Worm (Caenorhabditis elegans): ENCODE measurements around the gene B0454.5.

Gene B0454.5

DNA sequence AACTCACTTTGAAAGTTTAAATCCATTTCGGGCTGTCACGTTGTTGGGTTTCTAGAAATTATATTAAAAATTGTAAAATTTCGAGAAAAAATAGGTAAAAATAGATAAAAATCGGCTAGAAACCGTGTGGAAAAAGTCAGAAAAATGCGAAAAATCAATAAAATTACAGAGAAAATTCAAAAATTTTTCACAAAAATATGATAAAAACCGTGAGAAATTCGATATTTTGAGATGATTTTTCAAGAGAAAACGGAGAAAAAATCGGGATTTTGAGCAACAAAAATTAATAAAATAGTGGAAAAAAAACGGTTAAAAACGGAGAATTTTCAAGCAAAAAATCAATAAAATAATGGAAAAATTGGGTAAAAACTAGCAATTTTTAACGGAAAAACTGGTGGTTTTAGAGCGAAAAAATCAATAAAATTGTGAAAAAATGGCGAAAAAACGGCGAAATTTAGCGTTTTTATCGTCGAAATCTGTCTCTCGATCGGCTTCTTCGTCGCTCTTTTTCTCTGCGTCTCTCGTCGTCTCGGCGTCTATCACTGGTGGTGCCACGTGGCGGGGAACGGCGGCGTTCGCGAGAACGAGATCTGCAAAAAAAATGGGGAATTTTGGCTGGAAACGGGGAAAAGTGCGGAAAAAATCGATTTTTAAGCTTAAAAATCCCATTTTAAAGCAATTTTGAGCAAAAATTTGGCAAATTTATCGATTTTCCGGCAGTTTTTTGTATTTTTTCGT is 32.5 kb downstream of the B0454.5 start, which contains the start of gene Y25C1A.7:
Gene Y25C1A.7, minus strand, starts transcription at position 51 of the 738 bp plus-strand sequence.
- no peak for TF ChIP-seq lsy-2 (tag; optimal IDR thresholded peaks at IDR 0.05)
- no peak for TF ChIP-seq pag-3 (tag; optimal IDR thresholded peaks at IDR 0.05; ENCODE audit: borderline replicate concordance, insufficient read depth)
- peak; percentile 12 for TF ChIP-seq nhr-85 (tag)
- no peak for TF ChIP-seq efl-1 (optimal IDR thresholded peaks at IDR 0.05)
- peak in 1 of 2 experiments; percentile 12 for TF ChIP-seq efl-1 (GFP tag; optimal IDR thresholded peaks at IDR 0.05 in 1 of 2)

DNA sequence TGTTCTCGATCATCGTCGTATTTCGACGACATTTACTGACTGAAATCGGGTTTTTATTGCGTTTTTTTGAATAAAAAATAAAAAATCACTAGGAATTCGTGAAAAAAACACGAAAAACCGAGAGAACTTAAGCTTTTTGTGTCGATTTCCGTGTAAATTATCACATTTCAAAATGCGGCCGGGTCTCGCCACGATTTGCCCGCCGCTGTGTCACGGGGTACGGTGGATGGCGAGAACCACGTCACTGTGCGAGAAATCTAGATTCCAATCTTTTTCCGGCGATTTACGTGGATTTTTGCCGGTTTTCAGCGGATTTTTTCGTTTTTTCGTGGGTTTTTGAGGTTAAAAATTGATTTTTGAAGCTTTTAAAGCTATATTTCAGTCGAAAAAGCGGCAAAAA is 38.3 kb downstream of the B0454.5 start, which contains the start of gene Y25C1A.8:
Gene Y25C1A.8, minus strand, starts transcription at position 45 of the 400 bp plus-strand sequence.
- TF ChIP-seq nhr-47 (tag; optimal IDR thresholded peaks at IDR 0.05) (no peak), C34B4.2 (tag; optimal IDR thresholded peaks at IDR 0.05) (peak; percentile 78), elt-2 (tag; optimal IDR thresholded peaks at IDR 0.05) (peak; percentile 83), unc-62 (GFP tag; optimal IDR thresholded peaks at IDR 0.05) (no peak), efl-3 (GFP tag; optimal IDR thresholded peaks at IDR 0.05) (peak; percentile 34), ceh-82 (tag; optimal IDR thresholded peaks at IDR 0.05) (peak; percentile 86 to 96 (median 94)), lin-14 (GFP tag; optimal IDR thresholded peaks at IDR 0.05) (peak; percentile 93), ztf-4 (tag; optimal IDR thresholded peaks at IDR 0.05) (peak; percentile 86), lin-15B (tag; optimal IDR thresholded peaks at IDR 0.05) (peak; percentile 58), lir-3 (tag; optimal IDR thresholded peaks at IDR 0.05; ENCODE audit: poor library complexity) (no peak), unc-30 (tag; optimal IDR thresholded peaks at IDR 0.05) (no peak), nhr-19 (GFP tag; conservative IDR thresholded peaks at IDR 0.05) (peak; percentile 91), irx-1 (tag; optimal IDR thresholded peaks at IDR 0.05) (peak; percentile 91), ceh-90 (tag; optimal IDR thresholded peaks at IDR 0.05) (peak; percentile 42), F16B12.6 (tag; optimal IDR thresholded peaks at IDR 0.05) (peak; percentile 67), aha-1 (tag; optimal IDR thresholded peaks at IDR 0.05) (peak; percentile 48), ceh-88 (GFP tag; IDR thresholded peaks at IDR 0.05) (peak; percentile 58), hlh-4 (tag; optimal IDR thresholded peaks at IDR 0.05) (no peak), ztf-11 (tag; optimal IDR thresholded peaks at IDR 0.05) (peak; percentile 26 to 85), aly-2 (tag; optimal IDR thresholded peaks at IDR 0.05) (peak; percentile 58), lin-39 (tag; optimal IDR thresholded peaks at IDR 0.05) (peak; percentile 94), Y116A8C.19 (tag; optimal IDR thresholded peaks at IDR 0.05; ENCODE audit: borderline replicate concordance) (no peak), C16A3.4 (tag; optimal IDR thresholded peaks at IDR 0.05) (peak; percentile 89), dsc-1 (tag; optimal IDR thresholded peaks at IDR 0.05) (no peak), fkh-10 (GFP tag; optimal IDR thresholded peaks at IDR 0.05) (peak; percentile 87), hlh-17 (GFP tag; optimal IDR thresholded peaks at IDR 0.05; ENCODE audit: borderline replicate concordance) (no peak), zag-1 (tag; optimal IDR thresholded peaks at IDR 0.05) (no peak), vab-15 (tag; optimal IDR thresholded peaks at IDR 0.05) (peak; percentile 79), mab-9 (GFP tag; IDR thresholded peaks at IDR 0.05) (peak; percentile 86), ets-5 (GFP tag; IDR thresholded peaks at IDR 0.05) (no peak), fkh-8 (tag; optimal IDR thresholded peaks at IDR 0.05) (peak; percentile 93), lin-35 (GFP tag; optimal IDR thresholded peaks at IDR 0.05) (peak; percentile 81 to 89), hpl-2 (GFP tag; optimal IDR thresholded peaks at IDR 0.05) (peak; percentile 88), nhr-90 (tag; optimal IDR thresholded peaks at IDR 0.05; ENCODE audit: poor library complexity) (no peak), rnt-1 (tag; optimal IDR thresholded peaks at IDR 0.05) (peak; percentile 98), mep-1 (tag; optimal IDR thresholded peaks at IDR 0.05) (peak; percentile 91), unc-130 (tag; optimal IDR thresholded peaks at IDR 0.05) (peak; percentile 84), ceh-8 (GFP tag; optimal IDR thresholded peaks at IDR 0.05) (peak; percentile 85), ces-1 (GFP tag; optimal IDR thresholded peaks at IDR 0.05) (no peak), snu-23 (GFP tag; optimal IDR thresholded peaks at IDR 0.05) (peak; percentile 95), zip-4 (GFP tag; optimal IDR thresholded peaks at IDR 0.05) (peak; percentile 87), swsn-7 (tag; optimal IDR thresholded peaks at IDR 0.05) (peak; percentile 92), sup-37 (GFP tag; optimal IDR thresholded peaks at IDR 0.05) (peak; percentile 84), efl-1 (optimal IDR thresholded peaks at IDR 0.05) (peak; percentile 92 to 95), efl-1 (GFP tag; optimal IDR thresholded peaks at IDR 0.05 in 1 of 2) (peak; percentile 80 to 98)
